ENCODE assay signal across 1 fruit fly cellular context in the genomic region with DNA sequence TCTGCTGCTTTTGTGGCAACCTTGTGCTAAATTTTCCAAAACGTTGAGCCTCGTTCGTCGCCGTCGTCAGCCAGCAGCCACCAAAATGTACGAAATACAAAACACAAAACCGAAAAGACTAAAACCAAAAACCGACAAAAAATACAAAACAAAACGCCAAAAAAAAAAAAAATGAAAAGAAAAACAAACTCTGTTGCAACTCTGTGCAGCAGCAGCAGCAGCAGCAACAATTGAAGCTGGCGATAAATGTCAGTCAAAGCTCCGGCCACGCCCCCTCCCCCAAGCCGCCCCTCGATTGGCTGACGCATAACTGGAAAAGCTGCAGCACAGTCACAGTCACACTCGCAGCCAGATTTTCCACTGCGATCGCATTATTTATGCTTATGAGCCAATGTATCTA.
TF ChIP-seq lines count a peak whose summit lies in the region.

No protein-coding gene starts in this region.

TF ChIP-seq in whole organism, embryonic, 481 proteins besides CTCF, POLR2A, EP300 and RAD21 (continued from another document):
- TF ChIP-seq Nf-YC (tag; optimal IDR thresholded peaks at IDR 0.05; lab: Kevin White, UChicago) (no peak), Drgx (GFP tag; IDR thresholded peaks at IDR 0.05; lab: Robert Waterston, UW) (peak; percentile 63), jigr1 (GFP tag; IDR thresholded peaks at IDR 0.05; lab: Robert Waterston, UW) (no peak), CG9437 (GFP tag; optimal IDR thresholded peaks at IDR 0.05; lab: Kevin White, UChicago) (no peak), CG32532 (GFP tag; IDR thresholded peaks at IDR 0.05; lab: Robert Waterston, UW) (no peak), fd102C (GFP tag; optimal IDR thresholded peaks at IDR 0.05; lab: Kevin White, UChicago) (no peak)
